Worm (Caenorhabditis elegans): Measurements from ENCODE around the gene C49F8.3.
"Not testable (repeated sequence)": the region's sequence is repeated elsewhere in the genome, so short reads cannot be mapped to it uniquely, and the experiment has no call there.

The C49F8.3 gene

ce11 chrX:13387497-13387953, at the start of gene C49F8.3:
Gene C49F8.3 (minus strand): TSS chrX:13387547.
- no peak for TF ChIP-seq ets-7 (tag; optimal IDR thresholded peaks at IDR 0.05)

DNA sequence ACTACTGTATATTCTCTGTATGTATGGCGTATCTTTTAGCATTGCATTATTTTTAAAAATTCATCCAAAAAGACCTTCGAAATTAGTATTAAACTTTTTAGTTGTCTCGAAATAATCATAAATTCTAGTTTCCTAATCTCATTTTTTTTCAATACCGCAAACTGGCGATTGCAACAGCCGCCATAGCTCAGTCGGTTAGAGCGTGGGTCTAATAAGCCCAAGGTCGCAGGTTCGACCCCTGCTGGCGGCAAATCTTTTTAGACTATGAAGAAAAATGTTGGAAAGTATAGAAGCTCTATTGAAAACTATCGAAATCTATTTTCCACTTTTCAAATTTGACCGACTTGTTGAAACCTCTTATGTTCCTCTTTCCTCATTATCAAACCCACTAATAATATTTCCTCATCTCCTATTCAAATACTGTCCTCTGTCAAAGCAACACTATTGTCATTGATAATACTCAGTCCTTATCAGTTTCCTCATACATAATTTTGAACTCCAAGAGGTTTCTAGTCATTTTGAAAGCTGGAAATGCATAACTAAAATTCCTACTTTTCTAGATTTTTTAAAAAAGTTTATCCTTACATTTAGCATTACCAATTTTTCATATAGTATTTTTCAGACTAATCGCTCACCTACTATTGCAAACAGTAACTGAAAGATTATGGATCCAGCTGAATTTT, 48.6 kb upstream of the C49F8.3 start, which contains the start of gene jmjd-3.3:
Gene jmjd-3.3 (plus strand): TSS at position 633 of the 683 bp plus-strand sequence.
- no peak for TF ChIP-seq ceh-36 (tag; optimal IDR thresholded peaks at IDR 0.05)

DNA sequence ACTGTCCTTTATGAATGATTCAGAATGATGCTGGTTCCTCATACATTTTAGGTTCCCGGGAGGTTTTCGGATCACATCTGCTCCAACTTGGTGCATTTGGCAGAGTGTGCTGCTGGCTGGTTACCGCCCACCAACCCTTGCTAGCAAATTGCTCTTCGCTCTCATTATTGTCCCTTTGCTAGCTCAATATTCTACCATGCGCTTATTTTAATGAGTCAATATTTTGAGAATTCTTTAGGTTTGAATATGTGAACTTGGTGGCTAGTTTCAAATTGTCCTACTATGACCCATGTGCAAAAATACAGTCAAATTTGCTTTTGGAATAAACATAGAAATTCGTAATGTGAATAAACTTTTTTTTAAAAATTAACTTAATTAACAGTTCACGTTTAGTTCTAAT, 47.8 kb upstream of the C49F8.3 start:
- TF ChIP-seq B0310.2 (tag; optimal IDR thresholded peaks at IDR 0.05), result no peak
- TF ChIP-seq ceh-36 (tag; optimal IDR thresholded peaks at IDR 0.05), result no peak
- no peak for TF ChIP-seq ceh-13 (GFP tag; optimal IDR thresholded peaks at IDR 0.05)
- TF ChIP-seq F13C5.2 (tag; optimal IDR thresholded peaks at IDR 0.05), result no peak
- TF ChIP-seq hnd-1 (tag; optimal IDR thresholded peaks at IDR 0.05), result no peak
- no peak for TF ChIP-seq tbx-11 (GFP tag; IDR thresholded peaks at IDR 0.05)

- TF ChIP-seq hmbx-1 (tag; optimal IDR thresholded peaks at IDR 0.05); flt-1 (GFP tag; IDR thresholded peaks at IDR 0.05); ama-1 (optimal IDR thresholded peaks at IDR 0.05): not testable (repeated sequence)
Observed at ce11 chrX:13431388-13431787, 44.0 kb upstream of the C49F8.3 start, which contains the start of gene C29F7.10. Gene C29F7.10 (minus strand): TSS chrX:13431488.

- TF ChIP-seq aly-1 (tag; optimal IDR thresholded peaks at IDR 0.05); pes-1 (GFP tag; IDR thresholded peaks at IDR 0.05); tbx-11 (GFP tag; IDR thresholded peaks at IDR 0.05): not testable (repeated sequence)
Observed at ce11 chrX:13428755-13429154, 41.4 kb upstream of the C49F8.3 start, which contains the start of gene fkh-4. Gene fkh-4 (minus strand): TSS chrX:13428855.

ce11 chrX:13423340-13423739, 36.0 kb upstream of the C49F8.3 start, which contains the start of gene fkh-3:
Gene fkh-3 (minus strand): TSS chrX:13423440.
- no peak for TF ChIP-seq hnd-1 (tag; optimal IDR thresholded peaks at IDR 0.05)
- no peak for TF ChIP-seq ceh-13 (GFP tag; optimal IDR thresholded peaks at IDR 0.05)
- TF ChIP-seq hmbx-1 (tag; optimal IDR thresholded peaks at IDR 0.05), result no peak
- TF ChIP-seq ets-7 (tag; optimal IDR thresholded peaks at IDR 0.05), result no peak
- no peak for TF ChIP-seq tbx-11 (GFP tag; IDR thresholded peaks at IDR 0.05)
- TF ChIP-seq ceh-36 (tag; optimal IDR thresholded peaks at IDR 0.05), result no peak
- no peak for TF ChIP-seq B0310.2 (tag; optimal IDR thresholded peaks at IDR 0.05)
- TF ChIP-seq F13C5.2 (tag; optimal IDR thresholded peaks at IDR 0.05), result no peak
- TF ChIP-seq scrt-1 (GFP tag; IDR thresholded peaks at IDR 0.05), result no peak
- no peak for TF ChIP-seq flt-1 (GFP tag; IDR thresholded peaks at IDR 0.05)
- TF ChIP-seq hmg-4 (GFP tag; optimal IDR thresholded peaks at IDR 0.05), result no peak
- no peak for TF ChIP-seq aly-1 (tag; optimal IDR thresholded peaks at IDR 0.05)
- no peak for TF ChIP-seq tbx-37 (GFP tag; conservative IDR thresholded peaks at IDR 0.05)
- no peak for TF ChIP-seq ama-1 (optimal IDR thresholded peaks at IDR 0.05)

- TF ChIP-seq pes-1 (GFP tag; IDR thresholded peaks at IDR 0.05) (no peak), hmg-4 (GFP tag; optimal IDR thresholded peaks at IDR 0.05) (no peak), ceh-36 (tag; optimal IDR thresholded peaks at IDR 0.05) (no peak), aly-1 (tag; optimal IDR thresholded peaks at IDR 0.05) (no peak), B0310.2 (tag; optimal IDR thresholded peaks at IDR 0.05) (no peak), F13C5.2 (tag; optimal IDR thresholded peaks at IDR 0.05) (no peak), scrt-1 (GFP tag; IDR thresholded peaks at IDR 0.05) (no peak), hmbx-1 (tag; optimal IDR thresholded peaks at IDR 0.05) (no peak), tbx-11 (GFP tag; IDR thresholded peaks at IDR 0.05) (no peak), ceh-13 (GFP tag; optimal IDR thresholded peaks at IDR 0.05) (no peak), sea-1 (GFP tag; conservative IDR thresholded peaks at IDR 0.05) (no peak), tbx-37 (GFP tag; conservative IDR thresholded peaks at IDR 0.05) (no peak), ama-1 (optimal IDR thresholded peaks at IDR 0.05) (no peak), tra-4 (tag; optimal IDR thresholded peaks at IDR 0.05) (no peak), ets-7 (tag; optimal IDR thresholded peaks at IDR 0.05) (no peak), flt-1 (GFP tag; IDR thresholded peaks at IDR 0.05) (no peak), hnd-1 (tag; optimal IDR thresholded peaks at IDR 0.05) (no peak)
Observed at ce11 chrX:13421068-13421467, 33.7 kb upstream of the C49F8.3 start.

ce11 chrX:13419884-13420339, 32.6 kb upstream of the C49F8.3 start, which contains the start of gene C29F7.3:
Gene C29F7.3 (minus strand): TSS chrX:13419934.
- TF ChIP-seq aly-1 (tag; optimal IDR thresholded peaks at IDR 0.05), result peak; percentile 6
- no peak for TF ChIP-seq scrt-1 (GFP tag; IDR thresholded peaks at IDR 0.05)
- no peak for TF ChIP-seq hnd-1 (tag; optimal IDR thresholded peaks at IDR 0.05)
- TF ChIP-seq tbx-37 (GFP tag; conservative IDR thresholded peaks at IDR 0.05), result no peak

- TF ChIP-seq ceh-36 (tag; optimal IDR thresholded peaks at IDR 0.05) (no peak), tbx-37 (GFP tag; conservative IDR thresholded peaks at IDR 0.05) (no peak), hnd-1 (tag; optimal IDR thresholded peaks at IDR 0.05) (no peak), tra-4 (tag; optimal IDR thresholded peaks at IDR 0.05) (no peak), ama-1 (optimal IDR thresholded peaks at IDR 0.05) (no peak), hmg-4 (GFP tag; optimal IDR thresholded peaks at IDR 0.05) (no peak), flt-1 (GFP tag; IDR thresholded peaks at IDR 0.05) (no peak), aly-1 (tag; optimal IDR thresholded peaks at IDR 0.05) (no peak)
Observed at ce11 chrX:13417479-13417878, 30.1 kb upstream of the C49F8.3 start.

Measured in whole organism, early embryonic.